Worm (Caenorhabditis elegans) whole organism, L1 larva: Measurements from ENCODE around the gene F47B7.3.

Source experiments
- C04F5.9 ChIP-seq: sonication (generic microtip); optimal IDR thresholded peaks from 2 replicates; lab custom pipeline; 2016; ENCODE audit warnings: missing genetic modification characterization, missing compliant biosample characterization
- C16A3.4 ChIP-seq: fragments of 150-350 bp; optimal IDR thresholded peaks from 2 replicates; lab custom pipeline; 2014; ENCODE audit warnings: missing biosample characterization, missing genetic modification characterization
- C34B4.2 ChIP-seq: sonication (generic microtip); optimal IDR thresholded peaks from 2 replicates; lab custom pipeline; 2017; ENCODE audit warnings: mild to moderate bottlenecking, missing genetic modification characterization, missing compliant biosample characterization
- F16B12.6 ChIP-seq: fragments of 150-350 bp; optimal IDR thresholded peaks from 2 replicates; lab custom pipeline; 2014; ENCODE audit warnings: missing biosample characterization, missing genetic modification characterization
- aha-1 ChIP-seq: fragments of 150-350 bp; optimal IDR thresholded peaks from 2 replicates; lab custom pipeline; 2014; ENCODE audit warnings: missing biosample characterization, missing genetic modification characterization
- aly-2 ChIP-seq: fragments of 150-350 bp; optimal IDR thresholded peaks from 2 replicates; lab custom pipeline; 2014; ENCODE audit warnings: missing biosample characterization, missing genetic modification characterization
- ama-1 ChIP-seq: fragments of 150-350 bp; optimal IDR thresholded peaks from 2 replicates; lab custom pipeline; 2014
- blmp-1 ChIP-seq: fragments of 150-350 bp; optimal IDR thresholded peaks from 2 replicates; lab custom pipeline; 2014; ENCODE audit warnings: missing biosample characterization, missing genetic modification characterization
- ceh-8 ChIP-seq: fragments of 200-800 bp; sonication (Bioruptor generic); optimal IDR thresholded peaks from 2 replicates; lab custom pipeline; 2018; ENCODE audit warnings: mild to moderate bottlenecking, missing genetic modification characterization, moderate library complexity, missing compliant biosample characterization
- ceh-90 ChIP-seq: sonication (generic microtip); optimal IDR thresholded peaks from 2 replicates; lab custom pipeline; 2016; ENCODE audit warnings: missing genetic modification characterization, missing compliant biosample characterization
- efl-1 ChIP-seq, 4 experiments: fragments of 150-350 bp; optimal IDR thresholded peaks in 3 of 4; peaks in 1 of 4; 1 replicate in 1 of 4; 2 replicates in 3 of 4; lab custom pipeline; 2014; ENCODE audit warnings: missing biosample characterization in 2 of 4, missing genetic modification characterization in 2 of 4, missing genetic modification reagents in 2 of 4
- efl-3 ChIP-seq: fragments of 200-800 bp; sonication (Bioruptor generic); optimal IDR thresholded peaks from 2 replicates; lab custom pipeline; 2018; ENCODE audit warnings: mild to moderate bottlenecking, missing genetic modification characterization, missing compliant biosample characterization
- egl-13 ChIP-seq: sonication (generic microtip); optimal IDR thresholded peaks from 2 replicates; lab custom pipeline; 2016; ENCODE audit warnings: missing genotype, missing genetic modification reagents, missing genetic modification characterization, missing compliant biosample characterization
- elt-3 ChIP-seq, 6 experiments: fragments of 150-350 bp in 1 of 6; sonication (generic microtip); optimal IDR thresholded peaks; 2 replicates each; lab custom pipeline; 2017 to 2018; ENCODE audit warnings: missing biosample characterization in 6 of 6, missing genetic modification characterization in 6 of 6, inconsistent platforms in 1 of 6
- ets-5 ChIP-seq: fragments of 200-800 bp; sonication (Bioruptor generic); IDR thresholded peaks from 2 replicates; pipeline ENCODE4 v1.3.6; 2022; ENCODE audit warnings: missing genetic modification characterization, missing compliant biosample characterization
- fkh-10 ChIP-seq: sonication (generic microtip); optimal IDR thresholded peaks from 2 replicates; lab custom pipeline; 2017; ENCODE audit warnings: missing biosample characterization, missing genetic modification reagents, missing genetic modification characterization
- fkh-8 ChIP-seq: sonication (generic microtip); optimal IDR thresholded peaks from 2 replicates; lab custom pipeline; 2016; ENCODE audit warnings: mild to moderate bottlenecking, missing genetic modification characterization, missing compliant biosample characterization
- fos-1 ChIP-seq: fragments of 150-350 bp; optimal IDR thresholded peaks from 2 replicates; lab custom pipeline; 2014; ENCODE audit warnings: missing biosample characterization, missing genetic modification characterization
- grh-1 ChIP-seq: fragments of 200-800 bp; sonication (Bioruptor generic); IDR thresholded peaks from 2 replicates; pipeline ENCODE4 v1.3.6; 2022; ENCODE audit warnings: missing genetic modification reagents, missing genetic modification characterization, missing compliant biosample characterization
- hpl-2 ChIP-seq: fragments of 150-350 bp; optimal IDR thresholded peaks from 2 replicates; lab custom pipeline; 2014; ENCODE audit warnings: missing biosample characterization, missing genetic modification reagents, missing genetic modification characterization
- irx-1 ChIP-seq: sonication (generic microtip); optimal IDR thresholded peaks from 2 replicates; lab custom pipeline; 2016; ENCODE audit warnings: missing genetic modification characterization, missing compliant biosample characterization
- isw-1 ChIP-seq: fragments of 200-800 bp; sonication (Bioruptor generic); IDR thresholded peaks from 2 replicates; pipeline ENCODE4 v1.3.6; 2022; ENCODE audit warnings: missing genetic modification characterization, missing compliant biosample characterization
- jun-1 ChIP-seq: fragments of 150-350 bp; optimal IDR thresholded peaks from 2 replicates; lab custom pipeline; 2014; ENCODE audit warnings: missing biosample characterization, missing genetic modification reagents, missing genetic modification characterization
- lin-14 ChIP-seq: fragments of 200-800 bp; sonication (Bioruptor generic); optimal IDR thresholded peaks from 2 replicates; lab custom pipeline; 2018; ENCODE audit warnings: mild to moderate bottlenecking, missing genetic modification characterization, moderate library complexity, missing compliant biosample characterization
- lin-15B ChIP-seq: fragments of 150-350 bp; sonication (generic microtip); optimal IDR thresholded peaks from 3 replicates; lab custom pipeline; 2014; ENCODE audit warnings: missing biosample characterization, missing genetic modification characterization
- lin-39 ChIP-seq: fragments of 150-350 bp; optimal IDR thresholded peaks from 2 replicates; lab custom pipeline; 2014; ENCODE audit warnings: missing biosample characterization, missing genetic modification reagents, missing genetic modification characterization
- lir-3 ChIP-seq: sonication (generic microtip); optimal IDR thresholded peaks from 2 replicates; lab custom pipeline; 2016; ENCODE audit warnings: mild to moderate bottlenecking, missing genetic modification characterization, moderate library complexity, missing compliant biosample characterization; ENCODE audit not compliant: poor library complexity
- lsy-2 ChIP-seq, 2 experiments: fragments of 150-350 bp; optimal IDR thresholded peaks; 2 replicates each; lab custom pipeline; 2014; ENCODE audit warnings: missing biosample characterization in 2 of 2, missing genetic modification characterization in 2 of 2
- mab-9 ChIP-seq: fragments of 200-800 bp; sonication (Bioruptor generic); IDR thresholded peaks from 2 replicates; pipeline ENCODE4 v1.3.6; 2022; ENCODE audit warnings: missing genetic modification reagents, missing genetic modification characterization, missing compliant biosample characterization
- mdl-1 ChIP-seq, 2 experiments: fragments of 150-350 bp; optimal IDR thresholded peaks; 2 replicates each; lab custom pipeline; 2014 to 2017; ENCODE audit warnings: missing biosample characterization in 2 of 2, missing genetic modification characterization in 2 of 2, inconsistent platforms in 1 of 2
- mep-1 ChIP-seq: fragments of 150-350 bp; optimal IDR thresholded peaks from 2 replicates; lab custom pipeline; 2014; ENCODE audit warnings: missing biosample characterization, missing genetic modification characterization
- nhr-12 ChIP-seq: sonication (generic microtip); optimal IDR thresholded peaks from 2 replicates; lab custom pipeline; 2017; ENCODE audit warnings: missing biosample characterization, missing genetic modification characterization
- nhr-237 ChIP-seq: fragments of 150-350 bp; optimal IDR thresholded peaks from 2 replicates; lab custom pipeline; 2014; ENCODE audit warnings: missing biosample characterization, missing genetic modification characterization
- nhr-28 ChIP-seq: fragments of 150-350 bp; optimal IDR thresholded peaks from 2 replicates; lab custom pipeline; 2014; ENCODE audit warnings: missing biosample characterization, missing genetic modification characterization
- nhr-76 ChIP-seq: sonication (generic microtip); optimal IDR thresholded peaks from 2 replicates; lab custom pipeline; 2017; ENCODE audit warnings: missing biosample characterization, missing genetic modification characterization
- nhr-77 ChIP-seq: fragments of 150-350 bp; optimal IDR thresholded peaks from 2 replicates; lab custom pipeline; 2014; ENCODE audit warnings: missing biosample characterization, missing genetic modification characterization
- nhr-84 ChIP-seq: sonication (generic microtip); optimal IDR thresholded peaks from 2 replicates; lab custom pipeline; 2017; ENCODE audit warnings: missing biosample characterization, missing genetic modification characterization
- nhr-85 ChIP-seq: sonication (generic microtip); peaks from one replicate; lab custom pipeline; 2016; ENCODE audit warnings: missing genetic modification characterization, inconsistent platforms, missing compliant biosample characterization
- nhr-90 ChIP-seq: sonication (generic microtip); optimal IDR thresholded peaks from 2 replicates; lab custom pipeline; 2016; ENCODE audit warnings: mild to moderate bottlenecking, missing genetic modification characterization, missing compliant biosample characterization; ENCODE audit not compliant: poor library complexity
- pqm-1 ChIP-seq: sonication (generic microtip); optimal IDR thresholded peaks from 3 replicates; lab custom pipeline; 2017; ENCODE audit warnings: missing biosample characterization, missing genetic modification characterization
- rnt-1 ChIP-seq: sonication (generic microtip); optimal IDR thresholded peaks from 2 replicates; lab custom pipeline; 2016; ENCODE audit warnings: mild to moderate bottlenecking, missing genetic modification characterization, moderate library complexity, missing compliant biosample characterization
- skn-1 ChIP-seq: fragments of 150-350 bp; optimal IDR thresholded peaks from 2 replicates; lab custom pipeline; 2014; ENCODE audit warnings: missing biosample characterization, missing genetic modification characterization
- sox-4 ChIP-seq: sonication (generic microtip); optimal IDR thresholded peaks from 2 replicates; lab custom pipeline; 2016; ENCODE audit warnings: missing genetic modification characterization, missing compliant biosample characterization
- sptf-1 ChIP-seq: fragments of 150-350 bp; optimal IDR thresholded peaks from 2 replicates; lab custom pipeline; 2014; ENCODE audit warnings: missing biosample characterization, missing genetic modification characterization
- sup-37 ChIP-seq: fragments of 200-800 bp; sonication (Bioruptor generic); optimal IDR thresholded peaks from 2 replicates; lab custom pipeline; 2018; ENCODE audit warnings: mild to moderate bottlenecking, missing genetic modification characterization, missing compliant biosample characterization
- swsn-7 ChIP-seq: sonication (generic microtip); optimal IDR thresholded peaks from 2 replicates; lab custom pipeline; 2016; ENCODE audit warnings: missing genetic modification characterization, missing compliant biosample characterization
- tbx-2 ChIP-seq: sonication (generic microtip); optimal IDR thresholded peaks from 2 replicates; lab custom pipeline; 2016; ENCODE audit warnings: missing genetic modification characterization, missing compliant biosample characterization
- tlp-1 ChIP-seq: fragments of 150-350 bp; optimal IDR thresholded peaks from 2 replicates; lab custom pipeline; 2014; ENCODE audit warnings: missing biosample characterization, missing genetic modification characterization
- unc-130 ChIP-seq: fragments of 150-350 bp; optimal IDR thresholded peaks from 2 replicates; lab custom pipeline; 2017; ENCODE audit warnings: missing biosample characterization, missing genetic modification characterization, inconsistent platforms
- unc-98 ChIP-seq: fragments of 200-800 bp; sonication (Bioruptor generic); IDR thresholded peaks from 2 replicates; pipeline ENCODE4 v1.3.6; 2022; ENCODE audit warnings: missing genetic modification characterization, missing compliant biosample characterization
- vab-15 ChIP-seq: sonication (generic microtip); optimal IDR thresholded peaks from 2 replicates; lab custom pipeline; 2017; ENCODE audit warnings: missing genotype, mild to moderate bottlenecking, missing genetic modification characterization, missing compliant biosample characterization
- xbp-1 ChIP-seq: sonication (generic microtip); optimal IDR thresholded peaks from 2 replicates; lab custom pipeline; 2016; ENCODE audit warnings: missing genetic modification characterization, missing compliant biosample characterization
- zag-1 ChIP-seq: fragments of 150-350 bp; optimal IDR thresholded peaks from 2 replicates; lab custom pipeline; 2014; ENCODE audit warnings: missing biosample characterization, missing genetic modification characterization
- zip-4 ChIP-seq: fragments of 200-800 bp; sonication (Bioruptor generic); optimal IDR thresholded peaks from 2 replicates; lab custom pipeline; 2018; ENCODE audit warnings: mild to moderate bottlenecking, missing genetic modification characterization, moderate library complexity, missing compliant biosample characterization
- ztf-11 ChIP-seq, 2 experiments: sonication (generic microtip); optimal IDR thresholded peaks; 2 replicates each; lab custom pipeline; 2016 to 2017; ENCODE audit warnings: missing genetic modification characterization in 2 of 2, missing biosample characterization in 1 of 2, missing compliant biosample characterization in 1 of 2

The F47B7.3 gene

DNA sequence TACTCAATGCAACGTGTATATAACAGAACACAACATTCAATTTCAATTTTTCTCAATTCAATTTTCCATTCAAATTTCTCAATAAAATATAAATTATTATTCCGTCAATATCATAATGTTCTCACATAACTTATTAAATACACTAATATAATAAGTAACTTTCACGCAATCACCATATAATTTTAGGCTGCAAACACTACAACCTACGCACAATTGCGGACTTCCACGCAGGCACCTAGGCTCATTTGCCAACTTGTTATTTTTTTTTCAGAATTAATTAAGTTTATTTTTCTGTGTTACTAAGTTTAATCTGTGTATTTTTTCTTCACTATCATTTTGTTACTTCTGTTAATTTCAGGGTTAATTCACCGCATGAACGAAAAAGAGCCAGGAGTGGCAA is 8.2 kb upstream of the F47B7.3 start, which contains the start of gene F47B7.2 (continued):
- TF ChIP-seq lir-3 (tag; lab: Kevin White, UChicago): no peak
- TF ChIP-seq jun-1 (tag; lab: Kevin White, UChicago): no peak
- no peak for TF ChIP-seq nhr-77
- peak; percentile 87 for TF ChIP-seq F16B12.6
- TF ChIP-seq zip-4: no peak
- TF ChIP-seq nhr-85 (tag; lab: Kevin White, UChicago): no peak
- TF ChIP-seq C16A3.4 (tag; lab: Kevin White, UChicago): peak; percentile 25
- no peak for TF ChIP-seq nhr-84 (tag; lab: Kevin White, UChicago)
- TF ChIP-seq ets-5 (GFP tag; lab: Robert Waterston, UW): no peak
- TF ChIP-seq tbx-2 (tag; lab: Kevin White, UChicago): peak; percentile 32
- peak; percentile 52 for TF ChIP-seq blmp-1 (tag; lab: Kevin White, UChicago)
- no peak for TF ChIP-seq tlp-1
- peak; percentile 58 for TF ChIP-seq lin-14 (GFP tag; lab: Kevin White, UChicago)
- no peak for TF ChIP-seq efl-3
- TF ChIP-seq aly-2 (tag; lab: Kevin White, UChicago): no peak
- TF ChIP-seq mab-9 (GFP tag; lab: Robert Waterston, UW): no peak
- peak; percentile 7 for TF ChIP-seq unc-130 (tag; lab: Kevin White, UChicago)
- TF ChIP-seq sox-4 (tag; lab: Kevin White, UChicago): no peak
- no peak for TF ChIP-seq nhr-76 (tag; lab: Kevin White, UChicago)
- peak; percentile 7 for TF ChIP-seq nhr-90 (tag; lab: Kevin White, UChicago)
- no peak for TF ChIP-seq vab-15 (tag; lab: Kevin White, UChicago)
- TF ChIP-seq ceh-90 (tag; lab: Kevin White, UChicago): no peak
- no peak for TF ChIP-seq lin-15B (tag; lab: Kevin White, UChicago)
- TF ChIP-seq skn-1 (tag; lab: Kevin White, UChicago): no peak
- no peak for TF ChIP-seq unc-98 (GFP tag; lab: Robert Waterston, UW)
- TF ChIP-seq fos-1 (tag; lab: Kevin White, UChicago): no peak
- no peak for TF ChIP-seq fkh-10 (GFP tag; lab: Kevin White, UChicago)
- TF ChIP-seq sup-37 (GFP tag; lab: Kevin White, UChicago): no peak
- peak; percentile 42 to 52 for TF ChIP-seq lsy-2 (tag; optimal IDR thresholded peaks at IDR 0.05; lab: Kevin White, UChicago)
- no peak for TF ChIP-seq pqm-1
- no peak for TF ChIP-seq hpl-2 (GFP tag; lab: Kevin White, UChicago)
- peak; percentile 54 for TF ChIP-seq xbp-1 (tag; lab: Kevin White, UChicago)
- TF ChIP-seq egl-13 (tag; lab: Kevin White, UChicago): no peak
- TF ChIP-seq aha-1: no peak
- no peak for TF ChIP-seq nhr-28 (tag; lab: Kevin White, UChicago)
- no peak for TF ChIP-seq nhr-12
- TF ChIP-seq isw-1: no peak
- no peak for TF ChIP-seq lin-39 (tag; lab: Kevin White, UChicago)
- no peak for TF ChIP-seq elt-3 (tag; optimal IDR thresholded peaks at IDR 0.05; lab: Kevin White, UChicago)
- TF ChIP-seq C34B4.2 (tag; lab: Kevin White, UChicago): no peak
- peak in 1 of 2 experiments; percentile 6 for TF ChIP-seq efl-1 (optimal IDR thresholded peaks at IDR 0.05; lab: Kevin White, UChicago)
- TF ChIP-seq efl-1 (GFP tag; optimal IDR thresholded peaks at IDR 0.05 in 1 of 2; lab: Kevin White, UChicago): peak in 1 of 2 experiments; percentile 61
- TF ChIP-seq C04F5.9 (tag; lab: Kevin White, UChicago): no peak
- TF ChIP-seq grh-1 (GFP tag; lab: Robert Waterston, UW): no peak
- TF ChIP-seq irx-1: no peak
- peak; percentile 33 for TF ChIP-seq swsn-7
- TF ChIP-seq ztf-11 (tag; optimal IDR thresholded peaks at IDR 0.05; lab: Kevin White, UChicago): no peak
- no peak for TF ChIP-seq ceh-8 (GFP tag; lab: Kevin White, UChicago)
- peak; percentile 25 for TF ChIP-seq rnt-1 (tag; lab: Kevin White, UChicago)
- TF ChIP-seq zag-1 (tag; lab: Kevin White, UChicago): no peak
- TF ChIP-seq nhr-237 (tag; lab: Kevin White, UChicago): no peak
- no peak for TF ChIP-seq fkh-8 (tag; lab: Kevin White, UChicago)
- no peak for TF ChIP-seq sptf-1
- no peak for TF ChIP-seq mdl-1 (tag; optimal IDR thresholded peaks at IDR 0.05; lab: Kevin White, UChicago)
- TF ChIP-seq ama-1: no peak
- TF ChIP-seq mep-1 (tag; lab: Kevin White, UChicago): peak; percentile 69
